Worm (Caenorhabditis elegans) whole organism, L2 larva: ENCODE measurements around the gene mog-3.

ENCODE experiments used
- fos-1 ChIP-seq: fragments of 150-350 bp; optimal IDR thresholded peaks from 2 replicates; lab custom pipeline; 2014; ENCODE audit warnings: missing biosample characterization, missing genetic modification characterization
- sem-4 ChIP-seq: fragments of 150-350 bp; optimal IDR thresholded peaks from 2 replicates; lab custom pipeline; 2014; ENCODE audit warnings: missing biosample characterization, missing genetic modification reagents, missing genetic modification characterization

DNA sequence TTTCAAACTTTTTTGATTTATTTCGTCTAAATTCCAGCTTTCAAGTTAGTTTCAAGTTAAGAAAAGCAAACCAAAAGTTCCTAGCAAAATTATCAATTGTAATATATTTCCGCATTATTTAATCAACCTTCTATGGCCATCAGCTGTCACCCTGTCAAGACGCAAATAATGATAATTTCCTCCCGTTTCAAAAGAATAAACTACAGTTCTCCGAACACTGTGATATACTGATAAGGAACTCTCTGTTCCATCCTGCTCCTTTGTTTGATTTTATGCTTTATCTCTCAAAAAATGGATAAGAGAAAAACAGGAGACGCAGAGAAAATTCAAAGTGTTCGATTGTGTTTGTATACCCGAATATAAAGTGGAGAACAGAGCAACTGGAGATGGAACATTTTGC lies 17.1 kb upstream of the mog-3 start:
- TF ChIP-seq sem-4 (tag; lab: Kevin White, UChicago): no peak
- TF ChIP-seq fos-1: peak; percentile 46
